Worm (Caenorhabditis elegans): ENCODE measurements around the gene mak-1.

- TF ChIP-seq hpl-2 (GFP tag; optimal IDR thresholded peaks at IDR 0.05), result no peak
- TF ChIP-seq fkh-10 (GFP tag; optimal IDR thresholded peaks at IDR 0.05), result no peak
- no peak for TF ChIP-seq ceh-82 (tag; optimal IDR thresholded peaks at IDR 0.05)
- TF ChIP-seq nhr-76 (tag; optimal IDR thresholded peaks at IDR 0.05), result no peak
- no peak for TF ChIP-seq pqm-1 (tag; optimal IDR thresholded peaks at IDR 0.05)
- TF ChIP-seq unc-130 (tag; optimal IDR thresholded peaks at IDR 0.05), result no peak
- no peak for TF ChIP-seq nhr-237 (tag; optimal IDR thresholded peaks at IDR 0.05)
- TF ChIP-seq C04F5.9 (tag; optimal IDR thresholded peaks at IDR 0.05), result no peak
- TF ChIP-seq unc-86 (tag; optimal IDR thresholded peaks at IDR 0.05), result no peak
Measured at ce11 chrII:8737456-8737855, 6.4 kb upstream of the mak-1 start, which contains the start of gene idpb-4.
